Worm (Caenorhabditis elegans) whole organism, late embryonic: ENCODE data around the gene ncx-8.

Source experiments
- ama-1 ChIP-seq: fragments of 150-350 bp; optimal IDR thresholded peaks from 2 replicates; lab custom pipeline; 2014
- pqm-1 ChIP-seq: sonication (generic microtip); optimal IDR thresholded peaks from 2 replicates; lab custom pipeline; 2016; ENCODE audit warnings: missing genetic modification characterization, missing compliant biosample characterization
- sox-4 ChIP-seq: sonication (generic microtip); optimal IDR thresholded peaks from 2 replicates; lab custom pipeline; 2017; ENCODE audit warnings: mild to moderate bottlenecking, missing genetic modification characterization, inconsistent platforms, missing compliant biosample characterization
- unc-86 ChIP-seq: sonication (generic microtip); optimal IDR thresholded peaks from 2 replicates; lab custom pipeline; 2016; ENCODE audit warnings: missing genetic modification characterization, missing compliant biosample characterization

DNA sequence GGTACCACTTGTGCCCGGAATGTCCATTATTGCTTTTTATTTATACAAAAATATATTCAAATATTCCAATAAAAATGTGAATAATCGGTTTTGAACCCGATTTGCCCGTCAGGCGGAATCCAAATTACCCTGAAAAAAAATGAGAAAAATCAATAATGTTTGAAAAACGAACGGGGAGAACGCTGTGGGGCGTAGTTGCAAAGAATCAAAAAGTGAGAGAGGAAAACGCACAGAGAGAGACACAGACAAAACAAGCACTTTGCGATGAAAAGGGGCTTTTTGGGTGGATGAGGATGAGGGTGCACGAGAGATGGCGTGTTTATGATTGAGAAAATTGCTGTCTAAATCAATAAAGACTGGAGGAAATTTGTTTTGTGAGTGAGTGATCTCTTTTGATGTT lies 24.0 kb downstream of the ncx-8 start, which contains the start of gene tam-1:
- no peak for TF ChIP-seq ama-1 (lab: Kevin White, UChicago)
- no peak for TF ChIP-seq sox-4 (tag; lab: Kevin White, UChicago)
- TF ChIP-seq unc-86 (tag; lab: Kevin White, UChicago): no peak
- no peak for TF ChIP-seq pqm-1 (tag; lab: Kevin White, UChicago)
